Fruit fly (Drosophila melanogaster) whole organism, embryonic: Measurements from ENCODE around the gene CG13949.
A peak's percentile ranks its signal among the peaks of the same experiment; 100 is the strongest.

Experiments
- C15 ChIP-seq: fragments of 200-800 bp; sonication (Bioruptor generic); IDR thresholded peaks from 3 replicates; pipeline ENCODE4 v1.3.6; 2022; ENCODE audit warnings: missing biosample characterization, missing genetic modification characterization
- CG11456 ChIP-seq: fragments of 200-800 bp; sonication (Bioruptor generic); IDR thresholded peaks from 3 replicates; pipeline ENCODE4 v1.3.6; 2022; ENCODE audit warnings: missing biosample characterization, missing genetic modification characterization
- CG12769 ChIP-seq: fragments of 200-800 bp; sonication (Bioruptor generic); optimal IDR thresholded peaks from 2 replicates; lab custom pipeline; 2019; ENCODE audit warnings: missing biosample characterization, mild to moderate bottlenecking, missing genetic modification characterization, moderate library complexity
- CG14667 ChIP-seq: fragments of 200-800 bp; sonication (Bioruptor generic); IDR thresholded peaks from 2 replicates; pipeline ENCODE4 v1.3.6; 2022; ENCODE audit warnings: missing biosample characterization, missing genetic modification characterization
- CG14965 ChIP-seq: fragments of 200-800 bp; sonication (Bioruptor generic); optimal IDR thresholded peaks from 2 replicates; lab custom pipeline; 2016; ENCODE audit warnings: missing biosample characterization, missing genetic modification characterization, borderline replicate concordance
- CG15073 ChIP-seq: fragments of 200-800 bp; sonication (Bioruptor generic); optimal IDR thresholded peaks from 2 replicates; lab custom pipeline; 2016; ENCODE audit warnings: missing biosample characterization, missing genetic modification characterization
- CG1647 ChIP-seq: fragments of 200-800 bp; sonication (Bioruptor generic); optimal IDR thresholded peaks from 3 replicates; lab custom pipeline; 2016; ENCODE audit warnings: missing biosample characterization, missing genetic modification characterization
- CG17385 ChIP-seq: fragments of 200-800 bp; sonication (Bioruptor generic); optimal IDR thresholded peaks from 3 replicates; lab custom pipeline; 2018; ENCODE audit warnings: missing biosample characterization, mild to moderate bottlenecking, missing genetic modification characterization
- CG17912 ChIP-seq: fragments of 200-800 bp; sonication (Bioruptor generic); optimal IDR thresholded peaks from 2 replicates; lab custom pipeline; 2018; ENCODE audit warnings: missing biosample characterization, mild to moderate bottlenecking, missing genetic modification characterization
- CG1792 ChIP-seq: fragments of 200-800 bp; sonication (Bioruptor generic); optimal IDR thresholded peaks from 2 replicates; lab custom pipeline; 2016; ENCODE audit warnings: missing biosample characterization, missing genetic modification characterization
- CG32767 ChIP-seq: fragments of 200-800 bp; sonication (Bioruptor generic); IDR thresholded peaks from 2 replicates; pipeline ENCODE4 v1.3.6; 2022; ENCODE audit warnings: missing biosample characterization, missing genetic modification characterization
- CG6175 ChIP-seq: fragments of 200-800 bp; sonication (Bioruptor generic); IDR thresholded peaks from 3 replicates; pipeline ENCODE4 v1.3.6; 2022; ENCODE audit warnings: missing biosample characterization, missing genetic modification characterization
- CG7271 ChIP-seq: fragments of 200-800 bp; sonication (Bioruptor generic); optimal IDR thresholded peaks from 2 replicates; lab custom pipeline; 2018; ENCODE audit warnings: missing biosample characterization, mild to moderate bottlenecking, missing genetic modification characterization, moderate library complexity
- CG7556 ChIP-seq: fragments of 200-800 bp; sonication (Bioruptor generic); optimal IDR thresholded peaks from 2 replicates; lab custom pipeline; 2017; ENCODE audit warnings: missing biosample characterization, mild to moderate bottlenecking, missing genetic modification characterization
- CG7928 ChIP-seq: fragments of 200-800 bp; sonication (Bioruptor generic); optimal IDR thresholded peaks from 2 replicates; lab custom pipeline; 2017; ENCODE audit warnings: missing biosample characterization, mild to moderate bottlenecking, missing genetic modification characterization
- CG7987 ChIP-seq: fragments of 200-800 bp; sonication (Bioruptor generic); optimal IDR thresholded peaks from 2 replicates; lab custom pipeline; 2018; ENCODE audit warnings: missing biosample characterization, mild to moderate bottlenecking, missing genetic modification characterization, moderate library complexity
- CG8765 ChIP-seq: fragments of 200-800 bp; sonication (Bioruptor generic); IDR thresholded peaks from 2 replicates; pipeline ENCODE4 v1.3.6; 2022; ENCODE audit warnings: missing biosample characterization, missing genetic modification characterization
- CG9817 ChIP-seq: fragments of 200-800 bp; sonication (Bioruptor generic); optimal IDR thresholded peaks from 2 replicates; lab custom pipeline; 2018; ENCODE audit warnings: missing biosample characterization, mild to moderate bottlenecking, missing genetic modification characterization, moderate library complexity
- CoRest ChIP-seq: fragments of 200-800 bp; sonication (Bioruptor generic); optimal IDR thresholded peaks from 3 replicates; lab custom pipeline; 2018; ENCODE audit warnings: missing biosample characterization, mild to moderate bottlenecking, missing genetic modification characterization, moderate library complexity
- D19B ChIP-seq: fragments of 200-800 bp; sonication (Bioruptor generic); optimal IDR thresholded peaks from 2 replicates; lab custom pipeline; 2017; ENCODE audit warnings: missing biosample characterization, mild to moderate bottlenecking, missing genetic modification characterization
- Dll ChIP-seq: fragments of 200-800 bp; sonication (Bioruptor generic); IDR thresholded peaks from 4 replicates; pipeline ENCODE4 v1.3.6; 2022; ENCODE audit warnings: missing biosample characterization, missing genetic modification characterization; ENCODE audit not compliant: partially characterized antibody
- Doc2 ChIP-seq: fragments of 200-800 bp; sonication (Bioruptor generic); IDR thresholded peaks from 2 replicates; pipeline ENCODE4 v1.3.6; 2022; ENCODE audit warnings: missing biosample characterization, missing genetic modification characterization
- Elba2 ChIP-seq: fragments of 200-800 bp; sonication (Bioruptor generic); optimal IDR thresholded peaks from 3 replicates; lab custom pipeline; 2016; ENCODE audit warnings: missing biosample characterization, missing genetic modification characterization
- Gsc ChIP-seq: fragments of 200-800 bp; sonication (Bioruptor generic); IDR thresholded peaks from 2 replicates; pipeline ENCODE4 v1.3.6; 2022; ENCODE audit warnings: missing biosample characterization, missing genetic modification characterization
- Gug ChIP-seq: fragments of 200-800 bp; sonication (Bioruptor generic); IDR thresholded peaks from 4 replicates; pipeline ENCODE4 v1.3.6; 2022; ENCODE audit warnings: missing biosample characterization, missing genetic modification characterization
- HLH54F ChIP-seq: fragments of 200-800 bp; sonication (Bioruptor generic); optimal IDR thresholded peaks from 3 replicates; lab custom pipeline; 2016; ENCODE audit warnings: missing biosample characterization, missing genetic modification characterization
- PHDP ChIP-seq: fragments of 200-800 bp; sonication (Bioruptor generic); optimal IDR thresholded peaks from 3 replicates; lab custom pipeline; 2018; ENCODE audit warnings: missing biosample characterization, mild to moderate bottlenecking, missing genetic modification characterization, moderate library complexity
- Poxn ChIP-seq: fragments of 200-800 bp; sonication (Bioruptor generic); IDR thresholded peaks from 2 replicates; pipeline ENCODE4 v1.3.6; 2022; ENCODE audit warnings: missing biosample characterization, missing genetic modification characterization
- Sox102F ChIP-seq: fragments of 200-800 bp; sonication (Bioruptor generic); optimal IDR thresholded peaks from 2 replicates; lab custom pipeline; 2018; ENCODE audit warnings: missing biosample characterization, mild to moderate bottlenecking, missing genetic modification characterization, moderate library complexity
- Xbp1 ChIP-seq: fragments of 200-800 bp; sonication (Bioruptor generic); optimal IDR thresholded peaks from 3 replicates; lab custom pipeline; 2016; ENCODE audit warnings: missing biosample characterization, mild to moderate bottlenecking, missing genetic modification characterization
- abd-A ChIP-seq: fragments of 200-800 bp; sonication (Bioruptor generic); optimal IDR thresholded peaks from 3 replicates; lab custom pipeline; 2019; ENCODE audit warnings: missing biosample characterization, mild to moderate bottlenecking, missing genetic modification characterization, moderate library complexity
- bsh ChIP-seq, 2 experiments: fragments of 200-800 bp; sonication (Bioruptor generic); optimal IDR thresholded peaks; 2 replicates each; lab custom pipeline; 2017 to 2018; ENCODE audit warnings: mild to moderate bottlenecking in 2 of 2, missing biosample characterization in 2 of 2, missing genetic modification characterization in 2 of 2, moderate library complexity in 1 of 2
- chinmo ChIP-seq: fragments of 200-800 bp; sonication (Bioruptor generic); IDR thresholded peaks from 4 replicates; pipeline ENCODE4 v1.3.6; 2022; ENCODE audit warnings: missing biosample characterization, missing genetic modification characterization; ENCODE audit not compliant: partially characterized antibody
- crol ChIP-seq: fragments of 200-800 bp; sonication (Bioruptor generic); IDR thresholded peaks from 2 replicates; pipeline ENCODE4 v1.3.6; 2022; ENCODE audit warnings: missing biosample characterization, missing genetic modification characterization
- emc ChIP-seq: fragments of 200-800 bp; sonication (Bioruptor generic); optimal IDR thresholded peaks from 2 replicates; lab custom pipeline; 2016; ENCODE audit warnings: missing biosample characterization, missing genetic modification characterization
- ewg ChIP-seq: fragments of 200-800 bp; sonication (Bioruptor generic); optimal IDR thresholded peaks from 3 replicates; lab custom pipeline; 2017; ENCODE audit warnings: mild to moderate bottlenecking, missing biosample characterization, missing genetic modification reagents, missing genetic modification characterization
- fru ChIP-seq: fragments of >200 bp; optimal IDR thresholded peaks from 2 replicates; lab custom pipeline; 2017
- gcm2 ChIP-seq: fragments of 200-800 bp; sonication (Bioruptor generic); optimal IDR thresholded peaks from 2 replicates; lab custom pipeline; 2016; ENCODE audit warnings: missing biosample characterization, missing genetic modification characterization
- gfzf ChIP-seq: fragments of 200-800 bp; sonication (Bioruptor generic); optimal IDR thresholded peaks from 2 replicates; lab custom pipeline; 2016; ENCODE audit warnings: missing biosample characterization, mild to moderate bottlenecking, missing genetic modification characterization, moderate library complexity
- gt ChIP-seq: fragments of 200-800 bp; sonication (Bioruptor generic); IDR thresholded peaks from 2 replicates; pipeline ENCODE4 v1.3.6; 2022; ENCODE audit warnings: missing biosample characterization, missing genetic modification characterization
- lov ChIP-seq, 2 experiments: fragments of 200-800 bp in 1 of 2; fragments of >200 bp in 1 of 2; sonication (Bioruptor generic) in 1 of 2; IDR thresholded peaks in 1 of 2; optimal IDR thresholded peaks in 1 of 2; 2 replicates in 1 of 2; 3 replicates in 1 of 2; pipeline versions ENCODE4 v1.3.6 to Lab custom; 2017 to 2022; ENCODE audit warnings: missing biosample characterization in 1 of 2, missing genetic modification characterization in 1 of 2
- luna ChIP-seq: fragments of 200-800 bp; sonication (Bioruptor generic); optimal IDR thresholded peaks from 2 replicates; lab custom pipeline; 2016; ENCODE audit warnings: missing biosample characterization, missing genetic modification characterization
- mam ChIP-seq: fragments of 200-800 bp; sonication (Bioruptor generic); optimal IDR thresholded peaks from 3 replicates; lab custom pipeline; 2016; ENCODE audit warnings: missing biosample characterization, missing genetic modification characterization
- org-1 ChIP-seq: fragments of 200-800 bp; sonication (Bioruptor generic); optimal IDR thresholded peaks from 2 replicates; lab custom pipeline; 2017; ENCODE audit warnings: missing biosample characterization, missing genetic modification characterization
- sens-2 ChIP-seq: fragments of 200-800 bp; sonication (Bioruptor generic); IDR thresholded peaks from 2 replicates; pipeline ENCODE4 v1.3.6; 2022; ENCODE audit warnings: missing biosample characterization, missing genetic modification characterization
- sr ChIP-seq: fragments of 200-800 bp; sonication (Bioruptor generic); IDR thresholded peaks from 3 replicates; pipeline ENCODE4 v1.3.6; 2022; ENCODE audit warnings: missing biosample characterization, missing genetic modification characterization
- tin ChIP-seq: fragments of 200-800 bp; sonication (Bioruptor generic); optimal IDR thresholded peaks from 3 replicates; lab custom pipeline; 2016; ENCODE audit warnings: missing biosample characterization, missing genetic modification characterization
- tll ChIP-seq, 2 experiments: fragments of 200-800 bp in 1 of 2; fragments of >200 bp in 1 of 2; sonication (Bioruptor generic) in 1 of 2; optimal IDR thresholded peaks; 2 replicates each; lab custom pipeline; 2017 to 2019; ENCODE audit warnings: missing biosample characterization in 2 of 2, missing genetic modification characterization in 2 of 2, mild to moderate bottlenecking in 1 of 2, moderate library complexity in 1 of 2
- yki ChIP-seq: fragments of >200 bp; optimal IDR thresholded peaks from 3 replicates; lab custom pipeline; 2018
- zfh1 ChIP-seq: fragments of 200-800 bp; sonication (Bioruptor generic); IDR thresholded peaks from 3 replicates; pipeline ENCODE4 v1.3.6; 2022; ENCODE audit warnings: missing biosample characterization, missing genetic modification characterization

CG13949 gene

DNA sequence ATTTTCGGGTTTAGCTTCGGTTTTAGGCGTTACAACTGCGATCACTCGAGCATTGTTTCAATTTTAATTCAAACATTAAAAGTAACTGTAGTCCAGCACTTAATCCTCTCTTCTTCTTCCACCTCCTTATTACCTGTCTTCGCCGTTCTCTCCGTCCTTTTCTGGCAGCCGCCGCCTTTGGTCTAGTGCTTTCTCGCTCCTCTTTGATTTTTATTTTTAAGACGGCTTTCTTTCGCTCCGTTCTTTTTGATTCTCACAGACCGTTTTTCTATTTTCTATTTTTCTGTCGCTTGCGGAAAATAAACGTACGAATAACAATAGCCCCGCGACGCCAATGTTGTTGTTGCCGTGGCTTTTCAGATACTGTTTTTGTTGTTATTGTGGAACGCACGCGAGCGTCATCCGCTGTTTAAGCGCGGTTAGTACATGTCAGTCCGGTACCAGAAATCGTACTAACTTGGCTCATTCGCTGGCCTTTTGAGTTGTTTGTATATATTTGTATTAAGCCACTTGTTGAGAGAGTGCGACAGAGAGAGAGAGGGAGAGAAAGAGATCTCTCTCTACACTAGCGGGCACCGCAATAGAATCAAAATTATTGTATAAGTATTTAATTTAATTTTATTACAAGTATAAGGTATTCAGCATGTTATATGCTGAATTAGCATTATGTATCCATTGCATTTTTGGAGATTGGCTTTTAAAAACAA lies 12.9 kb downstream of the CG13949 start, which contains the start of gene aru (continued):
- TF ChIP-seq yki (lab: Kevin White, UChicago) (no peak), CG1792 (GFP tag; lab: Kevin White, UChicago) (no peak), CoRest (tag; lab: Kevin White, UChicago) (peak; percentile 15), CG15073 (no peak), gcm2 (GFP tag; lab: Kevin White, UChicago) (no peak), HLH54F (GFP tag; lab: Kevin White, UChicago) (no peak), CG9817 (tag; lab: Kevin White, UChicago) (no peak), zfh1 (no peak), CG12769 (tag; lab: Kevin White, UChicago) (peak; percentile 14), CG14667 (GFP tag; lab: Robert Waterston, UW) (no peak), chinmo (GFP tag; lab: Robert Waterston, UW) (0 out of 4 replicates have a peak, but pooled peaks have one; percentile 60), CG14965 (no peak), PHDP (tag; lab: Kevin White, UChicago) (peak; percentile 58), mam (no peak), D19B (GFP tag; lab: Kevin White, UChicago) (no peak), CG6175 (GFP tag; lab: Robert Waterston, UW) (no peak), CG7556 (GFP tag; lab: Kevin White, UChicago) (peak; percentile 29), gfzf (no peak), bsh (GFP tag; optimal IDR thresholded peaks at IDR 0.05; lab: Kevin White, UChicago) (peak in 1 of 2 experiments; percentile 49), C15 (no peak), org-1 (GFP tag; lab: Kevin White, UChicago) (no peak), CG8765 (GFP tag; lab: Robert Waterston, UW) (no peak), fru (no peak), CG17912 (no peak), Dll (GFP tag; lab: Robert Waterston, UW) (no peak; the same call in 3 of the 4 replicates), gt (GFP tag; lab: Robert Waterston, UW) (no peak), sr (GFP tag; lab: Robert Waterston, UW) (no peak), Sox102F (GFP tag; lab: Kevin White, UChicago) (peak; percentile 15), Xbp1 (GFP tag; lab: Kevin White, UChicago) (peak; percentile 12), emc (GFP tag; lab: Kevin White, UChicago) (no peak), CG7928 (GFP tag; lab: Kevin White, UChicago) (no peak), CG17385 (GFP tag; lab: Kevin White, UChicago) (peak; percentile 46), luna (no peak), CG1647 (GFP tag; lab: Kevin White, UChicago) (no peak), crol (GFP tag; lab: Robert Waterston, UW) (no peak), CG7987 (peak; percentile 60), Poxn (GFP tag; lab: Robert Waterston, UW) (no peak), abd-A (tag; lab: Kevin White, UChicago) (no peak), Gsc (GFP tag; lab: Robert Waterston, UW) (no peak), tin (peak; percentile 7), tll (GFP tag; optimal IDR thresholded peaks at IDR 0.05; lab: Kevin White, UChicago) (no peak), ewg (GFP tag; lab: Kevin White, UChicago) (no peak), Gug (GFP tag; lab: Robert Waterston, UW) (no peak), CG7271 (tag; lab: Kevin White, UChicago) (no peak), CG11456 (GFP tag; lab: Robert Waterston, UW) (no peak), Elba2 (no peak), CG32767 (GFP tag; lab: Robert Waterston, UW) (0 out of 2 replicates have a peak, but pooled peaks have one; percentile 36), sens-2 (GFP tag; lab: Robert Waterston, UW) (peak; percentile 19; the same call in 1 of the 2 replicates), lov (optimal IDR thresholded peaks at IDR 0.05; lab: Kevin White, UChicago) (no peak), lov (GFP tag; IDR thresholded peaks at IDR 0.05; lab: Robert Waterston, UW) (no peak), Doc2 (GFP tag; lab: Robert Waterston, UW) (no peak)
